Worm (Caenorhabditis elegans) whole organism, L2 larva: Measurements from ENCODE around the gene clec-150.

Experiments
- aly-2 ChIP-seq: fragments of 150-350 bp; optimal IDR thresholded peaks from 2 replicates; lab custom pipeline; 2014; ENCODE audit warnings: missing biosample characterization, missing genetic modification characterization
- ama-1 ChIP-seq: fragments of 150-350 bp; optimal IDR thresholded peaks from 2 replicates; lab custom pipeline; 2018; ENCODE audit warnings: inconsistent platforms
- fos-1 ChIP-seq: fragments of 150-350 bp; optimal IDR thresholded peaks from 2 replicates; lab custom pipeline; 2014; ENCODE audit warnings: missing biosample characterization, missing genetic modification characterization
- gmeb-1 ChIP-seq: fragments of 150-350 bp; optimal IDR thresholded peaks from 2 replicates; lab custom pipeline; 2014; ENCODE audit warnings: missing biosample characterization, missing genetic modification characterization
- lin-13 ChIP-seq: fragments of 150-350 bp; optimal IDR thresholded peaks from 2 replicates; lab custom pipeline; 2014; ENCODE audit warnings: missing biosample characterization, missing genetic modification reagents, missing genetic modification characterization
- nhr-23 ChIP-seq: fragments of 150-350 bp; optimal IDR thresholded peaks from 2 replicates; lab custom pipeline; 2014; ENCODE audit warnings: missing biosample characterization, missing genetic modification reagents, missing genetic modification characterization
- skn-1 ChIP-seq: sonication (generic microtip); optimal IDR thresholded peaks from 2 replicates; lab custom pipeline; 2017; ENCODE audit warnings: missing biosample characterization, missing genetic modification characterization
- snpc-4 ChIP-seq: fragments of 150-350 bp; optimal IDR thresholded peaks from 2 replicates; lab custom pipeline; 2014; ENCODE audit warnings: missing biosample characterization, missing genetic modification characterization

DNA sequence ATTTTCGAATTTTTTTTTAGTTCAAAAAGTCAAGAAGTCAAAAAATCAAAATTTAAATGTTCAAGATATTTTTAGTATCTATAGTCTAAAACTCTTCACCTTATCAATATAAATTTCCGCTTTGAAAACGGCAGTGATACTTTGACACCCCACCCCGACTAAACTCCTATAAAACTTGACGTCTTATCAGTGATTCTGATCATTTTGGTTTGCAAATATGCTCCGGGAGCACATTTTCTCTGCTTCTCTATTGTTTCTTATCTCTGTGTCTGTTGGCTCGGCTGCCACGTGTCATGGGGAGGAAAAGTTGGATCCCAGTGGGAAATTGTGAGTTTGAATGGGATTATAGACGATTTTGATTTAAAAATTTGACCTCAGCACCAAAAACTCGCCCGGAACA, at the start of gene clec-150:
- TF ChIP-seq aly-2 (tag; lab: Kevin White, UChicago) (no peak), snpc-4 (tag; lab: Kevin White, UChicago) (no peak), fos-1 (peak; percentile 70), lin-13 (GFP tag; lab: Kevin White, UChicago) (no peak), ama-1 (lab: Kevin White, UChicago) (no peak), skn-1 (tag; lab: Kevin White, UChicago) (no peak), gmeb-1 (tag; lab: Kevin White, UChicago) (peak; percentile 46), nhr-23 (tag; lab: Kevin White, UChicago) (no peak)
